Fruit fly (Drosophila melanogaster) whole organism, embryonic: ENCODE data around the gene CG8925.
A peak's percentile ranks its signal among the peaks of the same experiment; 100 is the strongest.

Experiments
- ATbp ChIP-seq: fragments of 200-800 bp; sonication (Bioruptor generic); optimal IDR thresholded peaks from 2 replicates; lab custom pipeline; 2017; ENCODE audit warnings: missing biosample characterization, mild to moderate bottlenecking, missing genetic modification characterization, missing genetic modification reagents
- Atf-2 ChIP-seq: fragments of 200-800 bp; sonication (Bioruptor generic); optimal IDR thresholded peaks from 2 replicates; lab custom pipeline; 2016; ENCODE audit warnings: missing biosample characterization, missing genetic modification characterization
- CG12659 ChIP-seq: fragments of 200-800 bp; sonication (Bioruptor generic); optimal IDR thresholded peaks from 3 replicates; lab custom pipeline; 2017; ENCODE audit warnings: mild to moderate bottlenecking, missing biosample characterization, missing genetic modification reagents, missing genetic modification characterization
- CG12942 ChIP-seq: fragments of 200-800 bp; sonication (Bioruptor generic); optimal IDR thresholded peaks from 3 replicates; lab custom pipeline; 2016; ENCODE audit warnings: missing biosample characterization, missing genetic modification characterization
- CG13296 ChIP-seq: fragments of 200-800 bp; sonication (Bioruptor generic); optimal IDR thresholded peaks from 3 replicates; lab custom pipeline; 2018; ENCODE audit warnings: missing biosample characterization, mild to moderate bottlenecking, missing genetic modification characterization
- CG14710 ChIP-seq: fragments of 200-800 bp; sonication (Bioruptor generic); optimal IDR thresholded peaks from 3 replicates; lab custom pipeline; 2019; ENCODE audit warnings: missing biosample characterization, mild to moderate bottlenecking, missing genetic modification characterization, moderate library complexity
- CG15514 ChIP-seq: fragments of 200-800 bp; sonication (Bioruptor generic); optimal IDR thresholded peaks from 3 replicates; lab custom pipeline; 2017; ENCODE audit warnings: missing biosample characterization, missing genetic modification characterization, mild to moderate bottlenecking, moderate library complexity, missing genetic modification reagents
- CG17186 ChIP-seq: fragments of 200-800 bp; sonication (Bioruptor generic); optimal IDR thresholded peaks from 3 replicates; lab custom pipeline; 2017; ENCODE audit warnings: missing biosample characterization, missing genetic modification reagents, missing genetic modification characterization
- CG2875 ChIP-seq: fragments of 200-800 bp; sonication (Bioruptor generic); optimal IDR thresholded peaks from 2 replicates; lab custom pipeline; 2017; ENCODE audit warnings: missing biosample characterization, mild to moderate bottlenecking, missing genetic modification characterization, missing genetic modification reagents
- CG3065 ChIP-seq: fragments of 200-800 bp; sonication (Bioruptor generic); optimal IDR thresholded peaks from 2 replicates; lab custom pipeline; 2016; ENCODE audit warnings: missing biosample characterization, missing genetic modification characterization
- CG32532 ChIP-seq: fragments of 200-800 bp; sonication (Bioruptor generic); IDR thresholded peaks from 2 replicates; pipeline ENCODE4 v1.3.6; 2022; ENCODE audit warnings: missing biosample characterization, missing genetic modification characterization
- CG33557 ChIP-seq: fragments of 200-800 bp; sonication (Bioruptor generic); optimal IDR thresholded peaks from 2 replicates; lab custom pipeline; 2019; ENCODE audit warnings: missing biosample characterization, mild to moderate bottlenecking, missing genetic modification characterization, moderate library complexity
- CG34224 ChIP-seq: fragments of 200-800 bp; sonication (Bioruptor generic); IDR thresholded peaks from 3 replicates; pipeline ENCODE4 v1.3.6; 2022; ENCODE audit warnings: missing biosample characterization, missing genetic modification characterization; ENCODE audit not compliant: partially characterized antibody
- CG3838 ChIP-seq: fragments of 200-800 bp; sonication (Bioruptor generic); optimal IDR thresholded peaks from 3 replicates; lab custom pipeline; 2016; ENCODE audit warnings: missing biosample characterization, missing genetic modification characterization
- CG4820 ChIP-seq: fragments of 200-800 bp; sonication (Bioruptor generic); optimal IDR thresholded peaks from 3 replicates; lab custom pipeline; 2016; ENCODE audit warnings: missing biosample characterization, missing genetic modification characterization
- CG5180 ChIP-seq: fragments of 200-800 bp; sonication (Bioruptor generic); optimal IDR thresholded peaks from 3 replicates; lab custom pipeline; 2017; ENCODE audit warnings: missing biosample characterization, missing genetic modification characterization, mild to moderate bottlenecking, moderate library complexity, missing genetic modification reagents
- CG6175 ChIP-seq: fragments of 200-800 bp; sonication (Bioruptor generic); IDR thresholded peaks from 3 replicates; pipeline ENCODE4 v1.3.6; 2022; ENCODE audit warnings: missing biosample characterization, missing genetic modification characterization
- CG8089 ChIP-seq: fragments of 200-800 bp; sonication (Bioruptor generic); optimal IDR thresholded peaks from 3 replicates; lab custom pipeline; 2016; ENCODE audit warnings: missing biosample characterization, missing genetic modification characterization
- CG8944 ChIP-seq: fragments of 200-800 bp; sonication (Bioruptor generic); optimal IDR thresholded peaks from 3 replicates; lab custom pipeline; 2016; ENCODE audit warnings: missing biosample characterization, missing genetic modification characterization
- CG9215 ChIP-seq: fragments of 200-800 bp; sonication (Bioruptor generic); IDR thresholded peaks from 2 replicates; pipeline ENCODE4 v1.3.6; 2022; ENCODE audit warnings: missing biosample characterization, missing genetic modification characterization
- CoRest ChIP-seq: fragments of 200-800 bp; sonication (Bioruptor generic); optimal IDR thresholded peaks from 3 replicates; lab custom pipeline; 2018; ENCODE audit warnings: missing biosample characterization, mild to moderate bottlenecking, missing genetic modification characterization, moderate library complexity
- Dbx ChIP-seq: fragments of 200-800 bp; sonication (Bioruptor generic); IDR thresholded peaks from 3 replicates; pipeline ENCODE4 v1.3.6; 2022; ENCODE audit warnings: missing biosample characterization, missing genetic modification characterization
- Ets65A ChIP-seq: fragments of 200-800 bp; sonication (Bioruptor generic); peaks from one replicate; lab custom pipeline; 2016; ENCODE audit warnings: missing biosample characterization, missing genetic modification characterization
- Hr39 ChIP-seq: fragments of >200 bp; optimal IDR thresholded peaks from 2 replicates; lab custom pipeline; 2017
- Neu2 ChIP-seq: fragments of 200-800 bp; sonication (Bioruptor generic); optimal IDR thresholded peaks from 3 replicates; lab custom pipeline; 2016; ENCODE audit warnings: missing biosample characterization, missing genetic modification characterization, borderline replicate concordance
- Oaz ChIP-seq: fragments of 200-800 bp; sonication (Bioruptor generic); IDR thresholded peaks from 2 replicates; pipeline ENCODE4 v1.3.6; 2022; ENCODE audit warnings: missing biosample characterization, missing genetic modification characterization
- Scr ChIP-seq: fragments of 200-800 bp; sonication (Bioruptor generic); IDR thresholded peaks from 2 replicates; pipeline ENCODE4 v1.3.6; 2022; ENCODE audit warnings: missing biosample characterization, missing genetic modification characterization; ENCODE audit not compliant: partially characterized antibody
- Six4 ChIP-seq: fragments of 200-800 bp; sonication (Bioruptor generic); optimal IDR thresholded peaks from 2 replicates; lab custom pipeline; 2016; ENCODE audit warnings: missing biosample characterization, missing genetic modification characterization
- ab ChIP-seq: fragments of 200-800 bp; sonication (Bioruptor generic); optimal IDR thresholded peaks from 2 replicates; lab custom pipeline; 2016; ENCODE audit warnings: missing biosample characterization, missing genetic modification characterization
- abd-A ChIP-seq: fragments of 200-800 bp; sonication (Bioruptor generic); optimal IDR thresholded peaks from 3 replicates; lab custom pipeline; 2019; ENCODE audit warnings: missing biosample characterization, mild to moderate bottlenecking, missing genetic modification characterization, moderate library complexity
- bbx ChIP-seq: fragments of 200-800 bp; sonication (Bioruptor generic); IDR thresholded peaks from 2 replicates; pipeline ENCODE4 v1.3.6; 2022; ENCODE audit warnings: missing biosample characterization, missing genetic modification characterization; ENCODE audit not compliant: partially characterized antibody
- bcd ChIP-seq: fragments of 200-800 bp; sonication (Bioruptor generic); optimal IDR thresholded peaks from 2 replicates; lab custom pipeline; 2017; ENCODE audit warnings: missing biosample characterization, mild to moderate bottlenecking, missing genetic modification characterization
- corto ChIP-seq: fragments of 200-800 bp; sonication (Bioruptor generic); optimal IDR thresholded peaks from 2 replicates; lab custom pipeline; 2016; ENCODE audit warnings: missing biosample characterization, mild to moderate bottlenecking, missing genetic modification characterization, moderate library complexity
- da ChIP-seq: fragments of 200-800 bp; sonication (Bioruptor generic); optimal IDR thresholded peaks from 2 replicates; lab custom pipeline; 2016; ENCODE audit warnings: missing biosample characterization, missing genetic modification characterization
- dysf ChIP-seq: fragments of 200-800 bp; sonication (Bioruptor generic); IDR thresholded peaks from 3 replicates; pipeline ENCODE4 v1.3.6; 2022; ENCODE audit warnings: missing biosample characterization, missing genetic modification characterization
- eyg ChIP-seq: fragments of 200-800 bp; sonication (Bioruptor generic); optimal IDR thresholded peaks from 3 replicates; lab custom pipeline; 2016; ENCODE audit warnings: missing biosample characterization, missing genetic modification characterization
- fru ChIP-seq: fragments of >200 bp; optimal IDR thresholded peaks from 2 replicates; lab custom pipeline; 2017
- fu2 ChIP-seq: fragments of 200-800 bp; sonication (Bioruptor generic); optimal IDR thresholded peaks from 2 replicates; lab custom pipeline; 2016; ENCODE audit warnings: missing biosample characterization, missing genetic modification characterization
- ind ChIP-seq: fragments of 200-800 bp; sonication (Bioruptor generic); optimal IDR thresholded peaks from 3 replicates; lab custom pipeline; 2016; ENCODE audit warnings: missing biosample characterization, missing genetic modification characterization
- jigr1 ChIP-seq: fragments of 200-800 bp; sonication (Bioruptor generic); IDR thresholded peaks from 3 replicates; pipeline ENCODE4 v1.3.6; 2022; ENCODE audit warnings: missing biosample characterization, missing genetic modification characterization
- klu ChIP-seq: fragments of 200-800 bp; sonication (Bioruptor generic); IDR thresholded peaks from 2 replicates; pipeline ENCODE4 v1.3.6; 2022; ENCODE audit warnings: missing biosample characterization, missing genetic modification characterization
- pho ChIP-seq: fragments of 200-800 bp; sonication (Bioruptor generic); optimal IDR thresholded peaks from 2 replicates; lab custom pipeline; 2016; ENCODE audit warnings: missing biosample characterization, missing genetic modification characterization
- phol ChIP-seq: fragments of 200-800 bp; sonication (Bioruptor generic); optimal IDR thresholded peaks from 3 replicates; lab custom pipeline; 2018; ENCODE audit warnings: missing biosample characterization, mild to moderate bottlenecking, missing genetic modification characterization, moderate library complexity
- pita ChIP-seq: fragments of 200-800 bp; sonication (Bioruptor generic); optimal IDR thresholded peaks from 2 replicates; lab custom pipeline; 2017; ENCODE audit warnings: missing biosample characterization, mild to moderate bottlenecking, missing genetic modification characterization
- psq ChIP-seq: fragments of 200-800 bp; sonication (Bioruptor generic); optimal IDR thresholded peaks from 2 replicates; lab custom pipeline; 2017; ENCODE audit warnings: missing biosample characterization, missing genetic modification characterization
- pum ChIP-seq: fragments of 200-800 bp; sonication (Bioruptor generic); optimal IDR thresholded peaks from 2 replicates; lab custom pipeline; 2016; ENCODE audit warnings: missing biosample characterization, missing genetic modification characterization
- sisA ChIP-seq: fragments of 200-800 bp; sonication (Bioruptor generic); IDR thresholded peaks from 2 replicates; pipeline ENCODE4 v1.3.6; 2022; ENCODE audit warnings: missing biosample characterization, missing genetic modification characterization
- sna ChIP-seq: fragments of 200-800 bp; sonication (Bioruptor generic); IDR thresholded peaks from 2 replicates; pipeline ENCODE4 v1.3.6; 2022; ENCODE audit warnings: missing biosample characterization, missing genetic modification characterization; ENCODE audit not compliant: partially characterized antibody
- stc ChIP-seq: fragments of 200-800 bp; sonication (Bioruptor generic); IDR thresholded peaks from 2 replicates; pipeline ENCODE4 v1.3.6; 2022; ENCODE audit warnings: missing biosample characterization, missing genetic modification characterization
- trem ChIP-seq: fragments of 200-800 bp; optimal IDR thresholded peaks from 3 replicates; lab custom pipeline; 2019; ENCODE audit warnings: missing biosample characterization, mild to moderate bottlenecking, missing genetic modification characterization, moderate library complexity
- zfh1 ChIP-seq: fragments of 200-800 bp; sonication (Bioruptor generic); IDR thresholded peaks from 3 replicates; pipeline ENCODE4 v1.3.6; 2022; ENCODE audit warnings: missing biosample characterization, missing genetic modification characterization

CG8925 gene

dm6 chr3R:16224415-16225165 lies 52.8 kb downstream of the CG8925 start (continued):
- peak; percentile 73 for TF ChIP-seq corto (GFP tag; lab: Kevin White, UChicago)
- no peak for TF ChIP-seq CG32532 (GFP tag; lab: Robert Waterston, UW)
- TF ChIP-seq CG4820 (GFP tag; lab: Kevin White, UChicago), result peak; percentile 97
- TF ChIP-seq ATbp (GFP tag; lab: Kevin White, UChicago), result peak; percentile 98
- TF ChIP-seq CG13296 (GFP tag; lab: Kevin White, UChicago), result peak; percentile 98
- peak; percentile 92 for TF ChIP-seq CG12942 (GFP tag; lab: Kevin White, UChicago)
- no peak for TF ChIP-seq klu (GFP tag; lab: Robert Waterston, UW)
- no peak for TF ChIP-seq bbx
- TF ChIP-seq eyg (GFP tag; lab: Kevin White, UChicago), result peak; percentile 98
- TF ChIP-seq Neu2 (GFP tag; lab: Kevin White, UChicago), result peak; percentile 81
- peak; percentile 81 for TF ChIP-seq CG3065 (GFP tag; lab: Kevin White, UChicago)
- TF ChIP-seq abd-A (tag; lab: Kevin White, UChicago), result peak; percentile 96
- no peak for TF ChIP-seq jigr1 (GFP tag; lab: Robert Waterston, UW)
- peak; percentile 94 for TF ChIP-seq CG8089
- peak; percentile 96 for TF ChIP-seq pho
- peak; percentile 94 for TF ChIP-seq CG15514
- peak; percentile 93 for TF ChIP-seq CG3838 (GFP tag; lab: Kevin White, UChicago)
- TF ChIP-seq CG12659 (GFP tag; lab: Kevin White, UChicago), result peak; percentile 98
- TF ChIP-seq bcd (GFP tag; lab: Kevin White, UChicago), result peak; percentile 98
- TF ChIP-seq CoRest (tag; lab: Kevin White, UChicago), result peak; percentile 98
- no peak for TF ChIP-seq dysf (GFP tag; lab: Robert Waterston, UW)
- TF ChIP-seq Oaz (GFP tag; lab: Robert Waterston, UW), result no peak
- TF ChIP-seq phol (tag; lab: Kevin White, UChicago), result peak; percentile 97
- peak; percentile 98 for TF ChIP-seq CG2875 (GFP tag; lab: Kevin White, UChicago)
- TF ChIP-seq Six4 (GFP tag; lab: Kevin White, UChicago), result peak; percentile 96
- TF ChIP-seq sna, result no peak
- peak; percentile 96 for TF ChIP-seq CG33557 (GFP tag; lab: Kevin White, UChicago)
- peak; percentile 91 for TF ChIP-seq CG5180
- peak; percentile 90 for TF ChIP-seq da (GFP tag; lab: Kevin White, UChicago)
- TF ChIP-seq Ets65A, result peak; percentile 97
- TF ChIP-seq trem (tag; lab: Kevin White, UChicago), result peak; percentile 95
- no peak for TF ChIP-seq stc (GFP tag; lab: Robert Waterston, UW)
- no peak for TF ChIP-seq pita (GFP tag; lab: Kevin White, UChicago)
- no peak for TF ChIP-seq Dbx
- TF ChIP-seq sisA (GFP tag; lab: Robert Waterston, UW), result no peak
- TF ChIP-seq Hr39 (lab: Kevin White, UChicago), result no peak
- TF ChIP-seq CG9215, result no peak
- TF ChIP-seq Atf-2 (GFP tag; lab: Kevin White, UChicago), result peak; percentile 96
- peak; percentile 96 for TF ChIP-seq fu2 (GFP tag; lab: Kevin White, UChicago)
- peak; percentile 90 for TF ChIP-seq psq (GFP tag; lab: Kevin White, UChicago)
- peak; percentile 65 for TF ChIP-seq ab
- TF ChIP-seq CG34224 (GFP tag; lab: Robert Waterston, UW), result no peak
- no peak for TF ChIP-seq Scr (GFP tag; lab: Robert Waterston, UW)
- TF ChIP-seq CG8944, result peak; percentile 97
- TF ChIP-seq ind (GFP tag; lab: Kevin White, UChicago), result peak; percentile 96
- no peak for TF ChIP-seq fru
- peak; percentile 87 for TF ChIP-seq CG17186 (GFP tag; lab: Kevin White, UChicago)
- no peak for TF ChIP-seq CG6175
- peak; percentile 97 for TF ChIP-seq CG14710 (tag; lab: Kevin White, UChicago)
- TF ChIP-seq pum, result peak; percentile 97
- TF ChIP-seq zfh1 (GFP tag; lab: Robert Waterston, UW), result no peak
